Fruit fly (Drosophila melanogaster) whole organism, embryonic: ENCODE measurements around the gene CG7149.

Source experiments
- B-H1 ChIP-seq: fragments of 200-800 bp; sonication (Bioruptor generic); IDR thresholded peaks from 3 replicates; pipeline ENCODE4 v1.3.6; 2022; ENCODE audit warnings: missing biosample characterization, missing genetic modification characterization
- B-H2 ChIP-seq: fragments of 200-800 bp; sonication (Bioruptor generic); optimal IDR thresholded peaks from 2 replicates; lab custom pipeline; 2018; ENCODE audit warnings: missing biosample characterization, mild to moderate bottlenecking, missing genetic modification characterization
- Bteb2 ChIP-seq: fragments of 200-800 bp; sonication (Bioruptor generic); optimal IDR thresholded peaks from 2 replicates; lab custom pipeline; 2016; ENCODE audit warnings: missing biosample characterization, missing genetic modification characterization
- CG10267 ChIP-seq: fragments of 200-800 bp; sonication (Bioruptor generic); optimal IDR thresholded peaks from 2 replicates; lab custom pipeline; 2018; ENCODE audit warnings: missing biosample characterization, mild to moderate bottlenecking, missing genetic modification characterization, moderate library complexity
- CG10654 ChIP-seq: fragments of 200-800 bp; sonication (Bioruptor generic); optimal IDR thresholded peaks from 2 replicates; lab custom pipeline; 2016; ENCODE audit warnings: missing biosample characterization, missing genetic modification characterization
- CG11085 ChIP-seq: fragments of 200-800 bp; sonication (Bioruptor generic); IDR thresholded peaks from 2 replicates; pipeline ENCODE4 v1.3.6; 2022; ENCODE audit warnings: missing biosample characterization, missing genetic modification characterization
- CG12155 ChIP-seq: fragments of 200-800 bp; sonication (Bioruptor generic); optimal IDR thresholded peaks from 3 replicates; lab custom pipeline; 2016; ENCODE audit warnings: missing biosample characterization, missing genetic modification characterization
- CG14667 ChIP-seq: fragments of 200-800 bp; sonication (Bioruptor generic); IDR thresholded peaks from 2 replicates; pipeline ENCODE4 v1.3.6; 2022; ENCODE audit warnings: missing biosample characterization, missing genetic modification characterization
- CG15514 ChIP-seq: fragments of 200-800 bp; sonication (Bioruptor generic); optimal IDR thresholded peaks from 3 replicates; lab custom pipeline; 2017; ENCODE audit warnings: missing biosample characterization, missing genetic modification characterization, mild to moderate bottlenecking, moderate library complexity, missing genetic modification reagents
- CG17186 ChIP-seq: fragments of 200-800 bp; sonication (Bioruptor generic); optimal IDR thresholded peaks from 3 replicates; lab custom pipeline; 2017; ENCODE audit warnings: missing biosample characterization, missing genetic modification reagents, missing genetic modification characterization
- CG17359 ChIP-seq: fragments of 200-800 bp; sonication (Bioruptor generic); optimal IDR thresholded peaks from 3 replicates; lab custom pipeline; 2018; ENCODE audit warnings: missing biosample characterization, mild to moderate bottlenecking, missing genetic modification characterization, moderate library complexity
- CG17385 ChIP-seq: fragments of 200-800 bp; sonication (Bioruptor generic); optimal IDR thresholded peaks from 3 replicates; lab custom pipeline; 2018; ENCODE audit warnings: missing biosample characterization, mild to moderate bottlenecking, missing genetic modification characterization
- CG18262 ChIP-seq: fragments of 200-800 bp; optimal IDR thresholded peaks from 3 replicates; lab custom pipeline; 2019; ENCODE audit warnings: missing biosample characterization, mild to moderate bottlenecking, missing genetic modification characterization, moderate library complexity
- CG2202 ChIP-seq: fragments of 200-800 bp; sonication (Bioruptor generic); optimal IDR thresholded peaks from 2 replicates; lab custom pipeline; 2018; ENCODE audit warnings: missing biosample characterization, mild to moderate bottlenecking, missing genetic modification characterization
- CG2875 ChIP-seq: fragments of 200-800 bp; sonication (Bioruptor generic); optimal IDR thresholded peaks from 2 replicates; lab custom pipeline; 2017; ENCODE audit warnings: missing biosample characterization, mild to moderate bottlenecking, missing genetic modification characterization, missing genetic modification reagents
- CG32767 ChIP-seq: fragments of 200-800 bp; sonication (Bioruptor generic); IDR thresholded peaks from 2 replicates; pipeline ENCODE4 v1.3.6; 2022; ENCODE audit warnings: missing biosample characterization, missing genetic modification characterization
- CG5953 ChIP-seq: fragments of 200-800 bp; sonication (Bioruptor generic); IDR thresholded peaks from 2 replicates; pipeline ENCODE4 v1.3.6; 2022; ENCODE audit warnings: missing biosample characterization, missing genetic modification characterization
- CG6254 ChIP-seq: fragments of 200-800 bp; sonication (Bioruptor generic); optimal IDR thresholded peaks from 3 replicates; lab custom pipeline; 2017; ENCODE audit warnings: mild to moderate bottlenecking, missing biosample characterization, missing genetic modification reagents, missing genetic modification characterization
- CG6689 ChIP-seq: fragments of 200-800 bp; sonication (Bioruptor generic); IDR thresholded peaks from 2 replicates; pipeline ENCODE4 v1.3.6; 2022; ENCODE audit warnings: missing biosample characterization, missing genetic modification characterization
- CG6813 ChIP-seq: fragments of 200-800 bp; sonication (Bioruptor generic); optimal IDR thresholded peaks from 2 replicates; lab custom pipeline; 2017; ENCODE audit warnings: missing biosample characterization, missing genetic modification characterization, mild to moderate bottlenecking, moderate library complexity, missing genetic modification reagents
- CG8924 ChIP-seq: fragments of 200-800 bp; optimal IDR thresholded peaks from 3 replicates; lab custom pipeline; 2019; ENCODE audit warnings: missing biosample characterization, mild to moderate bottlenecking, missing genetic modification characterization, moderate library complexity
- CoRest ChIP-seq: fragments of 200-800 bp; sonication (Bioruptor generic); optimal IDR thresholded peaks from 3 replicates; lab custom pipeline; 2018; ENCODE audit warnings: missing biosample characterization, mild to moderate bottlenecking, missing genetic modification characterization, moderate library complexity
- Dad ChIP-seq: fragments of 200-800 bp; sonication (Bioruptor generic); optimal IDR thresholded peaks from 3 replicates; lab custom pipeline; 2016; ENCODE audit warnings: missing biosample characterization, missing genetic modification characterization
- HLH54F ChIP-seq: fragments of 200-800 bp; sonication (Bioruptor generic); optimal IDR thresholded peaks from 3 replicates; lab custom pipeline; 2016; ENCODE audit warnings: missing biosample characterization, missing genetic modification characterization
- HmgD ChIP-seq: fragments of 200-800 bp; sonication (Bioruptor generic); optimal IDR thresholded peaks from 3 replicates; lab custom pipeline; 2016; ENCODE audit warnings: missing biosample characterization, missing genetic modification characterization
- Scr ChIP-seq: fragments of 200-800 bp; sonication (Bioruptor generic); IDR thresholded peaks from 2 replicates; pipeline ENCODE4 v1.3.6; 2022; ENCODE audit warnings: missing biosample characterization, missing genetic modification characterization; ENCODE audit not compliant: partially characterized antibody
- Usf ChIP-seq: fragments of 200-800 bp; sonication (Bioruptor generic); optimal IDR thresholded peaks from 2 replicates; lab custom pipeline; 2017; ENCODE audit warnings: missing genotype, missing biosample characterization, missing genetic modification characterization
- ac ChIP-seq: fragments of 200-800 bp; sonication (Bioruptor generic); optimal IDR thresholded peaks from 3 replicates; lab custom pipeline; 2017; ENCODE audit warnings: missing biosample characterization, mild to moderate bottlenecking, missing genetic modification characterization
- ash1 ChIP-seq: fragments of 200-800 bp; sonication (Bioruptor generic); optimal IDR thresholded peaks from 2 replicates; lab custom pipeline; 2018; ENCODE audit warnings: missing biosample characterization, mild to moderate bottlenecking, missing genetic modification characterization
- ato ChIP-seq: fragments of 200-800 bp; sonication (Bioruptor generic); IDR thresholded peaks from 2 replicates; pipeline ENCODE4 v1.3.6; 2022; ENCODE audit warnings: missing biosample characterization, missing genetic modification characterization; ENCODE audit not compliant: partially characterized antibody
- bab2 ChIP-seq: fragments of 200-800 bp; sonication (Bioruptor generic); optimal IDR thresholded peaks from 2 replicates; lab custom pipeline; 2016; ENCODE audit warnings: missing biosample characterization, missing genetic modification characterization
- chm ChIP-seq: fragments of 200-800 bp; sonication (Bioruptor generic); IDR thresholded peaks from 2 replicates; pipeline ENCODE4 v1.3.6; 2022; ENCODE audit warnings: missing biosample characterization, missing genetic modification characterization
- dmrt11E ChIP-seq: fragments of 200-800 bp; sonication (Bioruptor generic); optimal IDR thresholded peaks from 3 replicates; lab custom pipeline; 2018; ENCODE audit warnings: missing biosample characterization, mild to moderate bottlenecking, missing genetic modification characterization, moderate library complexity
- dysf ChIP-seq: fragments of 200-800 bp; sonication (Bioruptor generic); IDR thresholded peaks from 3 replicates; pipeline ENCODE4 v1.3.6; 2022; ENCODE audit warnings: missing biosample characterization, missing genetic modification characterization
- fd64A ChIP-seq: fragments of 200-800 bp; sonication (Bioruptor generic); optimal IDR thresholded peaks from 3 replicates; lab custom pipeline; 2018; ENCODE audit warnings: missing biosample characterization, mild to moderate bottlenecking, missing genetic modification characterization
- fu2 ChIP-seq: fragments of 200-800 bp; sonication (Bioruptor generic); optimal IDR thresholded peaks from 2 replicates; lab custom pipeline; 2016; ENCODE audit warnings: missing biosample characterization, missing genetic modification characterization
- gem ChIP-seq: fragments of 200-800 bp; sonication (Bioruptor generic); optimal IDR thresholded peaks from 2 replicates; lab custom pipeline; 2019; ENCODE audit warnings: missing biosample characterization, mild to moderate bottlenecking, missing genetic modification characterization, moderate library complexity
- hbn ChIP-seq: fragments of 200-800 bp; sonication (Bioruptor generic); IDR thresholded peaks from 2 replicates; pipeline ENCODE4 v1.3.6; 2022; ENCODE audit warnings: missing biosample characterization, missing genetic modification characterization; ENCODE audit not compliant: partially characterized antibody
- lbe ChIP-seq: fragments of 200-800 bp; sonication (Bioruptor generic); optimal IDR thresholded peaks from 2 replicates; lab custom pipeline; 2016; ENCODE audit warnings: missing biosample characterization, mild to moderate bottlenecking, missing genetic modification characterization
- lmd ChIP-seq: fragments of 200-800 bp; sonication (Bioruptor generic); IDR thresholded peaks from 2 replicates; pipeline ENCODE4 v1.3.6; 2022; ENCODE audit warnings: missing biosample characterization, missing genetic modification characterization
- pb ChIP-seq: fragments of 200-800 bp; sonication (Bioruptor generic); optimal IDR thresholded peaks from 3 replicates; lab custom pipeline; 2016; ENCODE audit warnings: missing biosample characterization, missing genetic modification characterization
- row ChIP-seq: fragments of 200-800 bp; sonication (Bioruptor generic); IDR thresholded peaks from 3 replicates; pipeline ENCODE4 v1.3.6; 2022; ENCODE audit warnings: missing biosample characterization, missing genetic modification characterization
- ssp ChIP-seq: fragments of 200-800 bp; sonication (Bioruptor generic); IDR thresholded peaks from 2 replicates; pipeline ENCODE4 v1.3.6; 2022; ENCODE audit warnings: missing biosample characterization, missing genetic modification characterization
- tll ChIP-seq, 2 experiments: fragments of 200-800 bp in 1 of 2; fragments of >200 bp in 1 of 2; sonication (Bioruptor generic) in 1 of 2; optimal IDR thresholded peaks; 2 replicates each; lab custom pipeline; 2017 to 2019; ENCODE audit warnings: missing biosample characterization in 2 of 2, missing genetic modification characterization in 2 of 2, mild to moderate bottlenecking in 1 of 2, moderate library complexity in 1 of 2
- usp ChIP-seq: fragments of >200 bp; optimal IDR thresholded peaks from 2 replicates; lab custom pipeline; 2017; ENCODE audit warnings: missing biosample characterization, missing genetic modification characterization
- vvl ChIP-seq: fragments of 200-800 bp; sonication (Bioruptor generic); IDR thresholded peaks from 2 replicates; pipeline ENCODE4 v1.3.6; 2022; ENCODE audit warnings: missing biosample characterization, missing genetic modification characterization
- yki ChIP-seq: fragments of >200 bp; optimal IDR thresholded peaks from 3 replicates; lab custom pipeline; 2018
- zfh1 ChIP-seq: fragments of 200-800 bp; sonication (Bioruptor generic); IDR thresholded peaks from 3 replicates; pipeline ENCODE4 v1.3.6; 2022; ENCODE audit warnings: missing biosample characterization, missing genetic modification characterization

The CG7149 gene

DNA sequence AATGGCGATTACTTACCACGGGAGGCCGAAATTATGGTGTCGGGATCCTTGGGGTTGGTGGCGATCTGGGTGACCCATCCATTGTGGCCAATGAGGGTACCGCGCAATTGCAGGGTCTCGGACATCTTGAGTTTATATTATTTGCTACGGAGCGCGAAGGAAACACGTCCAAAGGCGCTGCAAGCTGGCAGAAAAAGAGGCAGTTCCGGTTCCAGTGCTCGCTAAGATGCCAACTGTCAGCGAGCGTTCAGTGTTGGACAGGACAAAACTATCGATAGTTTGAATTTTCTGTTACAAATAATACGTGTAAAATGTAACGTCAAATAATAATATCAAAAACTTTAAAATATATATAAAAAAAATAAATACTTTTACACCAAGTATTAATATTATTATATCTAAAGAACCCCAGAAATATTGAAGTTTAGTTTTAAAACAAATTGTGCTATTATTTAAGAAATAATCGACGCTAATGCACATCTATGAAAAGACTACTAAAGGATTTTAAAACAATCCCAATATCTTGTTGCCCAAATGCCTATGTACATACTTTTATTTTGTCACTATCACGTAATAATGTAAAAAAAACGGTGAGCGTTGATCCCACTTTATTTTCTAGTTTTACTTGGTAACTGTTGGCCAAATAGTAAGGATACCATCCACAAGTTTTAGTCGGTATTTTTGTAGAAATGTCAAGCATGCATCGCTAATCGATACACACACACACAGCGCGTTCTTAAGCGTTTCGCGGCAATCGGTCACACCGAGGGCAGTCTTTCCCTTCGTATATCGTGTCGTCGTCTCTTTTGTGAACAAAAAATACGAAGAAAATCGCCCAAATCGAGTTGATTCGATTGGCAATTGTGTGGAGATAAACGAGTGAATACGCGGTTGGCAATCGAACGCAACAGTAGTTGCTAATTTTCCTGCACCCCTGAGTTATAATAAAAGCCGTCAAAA lies 37.0 kb upstream of the CG7149 start, which contains the start of the genes Rack1 and mts (continued):
- TF ChIP-seq usp (no peak), lmd (peak; percentile 60), CG12155 (peak; percentile 71), Usf (GFP tag; lab: Kevin White, UChicago) (peak; percentile 73), lbe (GFP tag; lab: Kevin White, UChicago) (peak; percentile 73), CG6254 (GFP tag; lab: Kevin White, UChicago) (peak; percentile 85), Dad (peak; percentile 71), gem (peak; percentile 68), ash1 (GFP tag; lab: Kevin White, UChicago) (peak; percentile 90), vvl (GFP tag; lab: Robert Waterston, UW) (peak; percentile 91), CG17359 (tag; lab: Kevin White, UChicago) (peak; percentile 84), HLH54F (GFP tag; lab: Kevin White, UChicago) (peak; percentile 75), yki (lab: Kevin White, UChicago) (no peak), CG32767 (peak; percentile 49; the same call in 1 of the 2 replicates), zfh1 (GFP tag; lab: Robert Waterston, UW) (peak; percentile 84), CG2875 (GFP tag; lab: Kevin White, UChicago) (peak; percentile 79), fd64A (GFP tag; lab: Kevin White, UChicago) (peak; percentile 91), chm (GFP tag; lab: Robert Waterston, UW) (peak; percentile 92), B-H1 (GFP tag; lab: Robert Waterston, UW) (peak; percentile 54; the same call in 2 of the 3 replicates), dysf (GFP tag; lab: Robert Waterston, UW) (peak; percentile 75; the same call in 2 of the 3 replicates), ato (GFP tag; lab: Robert Waterston, UW) (peak; percentile 35; the same call in 1 of the 2 replicates), Scr (GFP tag; lab: Robert Waterston, UW) (peak; percentile 56; the same call in 1 of the 2 replicates), CG10654 (GFP tag; lab: Kevin White, UChicago) (peak; percentile 70), dmrt11E (tag; lab: Kevin White, UChicago) (peak; percentile 67), CG6813 (GFP tag; lab: Kevin White, UChicago) (peak; percentile 94), CG15514 (GFP tag; lab: Kevin White, UChicago) (peak; percentile 96), pb (GFP tag; lab: Kevin White, UChicago) (peak; percentile 79), CG18262 (tag; lab: Kevin White, UChicago) (peak; percentile 67), CG17186 (GFP tag; lab: Kevin White, UChicago) (peak; percentile 57), HmgD (GFP tag; lab: Kevin White, UChicago) (no peak), B-H2 (peak; percentile 96), CG10267 (tag; lab: Kevin White, UChicago) (peak; percentile 93), CG14667 (GFP tag; lab: Robert Waterston, UW) (peak; percentile 33; the same call in 1 of the 2 replicates), CG8924 (tag; lab: Kevin White, UChicago) (peak; percentile 64), ac (GFP tag; lab: Kevin White, UChicago) (peak; percentile 75), CG17385 (GFP tag; lab: Kevin White, UChicago) (peak; percentile 86), CG5953 (peak; percentile 69), CoRest (tag; lab: Kevin White, UChicago) (peak; percentile 63), bab2 (GFP tag; lab: Kevin White, UChicago) (peak; percentile 40), fu2 (GFP tag; lab: Kevin White, UChicago) (peak; percentile 72), ssp (GFP tag; lab: Robert Waterston, UW) (peak; percentile 61), CG11085 (GFP tag; lab: Robert Waterston, UW) (peak; percentile 74), row (GFP tag; lab: Robert Waterston, UW) (peak; percentile 51; the same call in 2 of the 3 replicates), Bteb2 (GFP tag; lab: Kevin White, UChicago) (peak; percentile 69), hbn (GFP tag; lab: Robert Waterston, UW) (peak; percentile 16; the same call in 1 of the 2 replicates), tll (GFP tag; optimal IDR thresholded peaks at IDR 0.05; lab: Kevin White, UChicago) (no peak), CG6689 (GFP tag; lab: Robert Waterston, UW) (peak; percentile 32; the same call in 1 of the 2 replicates), CG2202 (peak; percentile 74)
